Worm (Caenorhabditis elegans) whole organism, mixed stage, embryonic: Measurements from ENCODE around the gene nrde-4.

Experiments used
- elt-1 ChIP-seq: sonication (generic microtip); optimal IDR thresholded peaks from 2 replicates; lab custom pipeline; 2017; ENCODE audit warnings: missing genetic modification characterization, mild to moderate bottlenecking, missing compliant biosample characterization, antibody characterized with exemption, moderate library complexity, borderline replicate concordance; ENCODE audit not compliant: insufficient read depth
- elt-3 ChIP-seq: fragments of 150-350 bp; optimal IDR thresholded peaks from 2 replicates; lab custom pipeline; 2014; ENCODE audit warnings: missing biosample characterization, missing genetic modification characterization
- lin-13 ChIP-seq: fragments of 150-350 bp; optimal IDR thresholded peaks from 2 replicates; lab custom pipeline; 2014; ENCODE audit warnings: missing biosample characterization, missing genetic modification characterization
- mab-5 ChIP-seq: fragments of 150-350 bp; optimal IDR thresholded peaks from 2 replicates; lab custom pipeline; 2014; ENCODE audit warnings: missing biosample characterization, missing genetic modification characterization
- mls-2 ChIP-seq: sonication (generic microtip); optimal IDR thresholded peaks from 2 replicates; lab custom pipeline; 2016; ENCODE audit warnings: mild to moderate bottlenecking, missing genetic modification characterization, moderate library complexity, missing compliant biosample characterization
- nhr-12 ChIP-seq: fragments of 150-350 bp; optimal IDR thresholded peaks from 2 replicates; lab custom pipeline; 2014; ENCODE audit warnings: missing biosample characterization, missing genetic modification characterization
- nhr-237 ChIP-seq: fragments of 150-350 bp; optimal IDR thresholded peaks from 2 replicates; lab custom pipeline; 2014; ENCODE audit warnings: missing biosample characterization, missing genetic modification characterization
- nhr-76 ChIP-seq: sonication (generic microtip); optimal IDR thresholded peaks from 2 replicates; lab custom pipeline; 2017; ENCODE audit warnings: missing biosample characterization, missing genetic modification characterization
- snpc-4 ChIP-seq: fragments of 150-350 bp; optimal IDR thresholded peaks from 2 replicates; lab custom pipeline; 2014; ENCODE audit warnings: missing biosample characterization, missing genetic modification characterization
- sptf-1 ChIP-seq: sonication (generic microtip); optimal IDR thresholded peaks from 2 replicates; lab custom pipeline; 2017; ENCODE audit warnings: mild to moderate bottlenecking, missing genetic modification characterization, moderate library complexity, missing compliant biosample characterization
- unc-120 ChIP-seq: sonication (generic microtip); optimal IDR thresholded peaks from 2 replicates; lab custom pipeline; 2017; ENCODE audit warnings: missing genetic modification characterization, missing compliant biosample characterization; ENCODE audit not compliant: poor library complexity, severe bottlenecking
- unc-39 ChIP-seq: fragments of 150-350 bp; optimal IDR thresholded peaks from 2 replicates; lab custom pipeline; 2014; ENCODE audit warnings: missing biosample characterization, missing genetic modification characterization
- unc-62 ChIP-seq: fragments of 150-350 bp; optimal IDR thresholded peaks from 2 replicates; lab custom pipeline; 2014; ENCODE audit warnings: missing biosample characterization, missing genetic modification reagents, missing genetic modification characterization

DNA sequence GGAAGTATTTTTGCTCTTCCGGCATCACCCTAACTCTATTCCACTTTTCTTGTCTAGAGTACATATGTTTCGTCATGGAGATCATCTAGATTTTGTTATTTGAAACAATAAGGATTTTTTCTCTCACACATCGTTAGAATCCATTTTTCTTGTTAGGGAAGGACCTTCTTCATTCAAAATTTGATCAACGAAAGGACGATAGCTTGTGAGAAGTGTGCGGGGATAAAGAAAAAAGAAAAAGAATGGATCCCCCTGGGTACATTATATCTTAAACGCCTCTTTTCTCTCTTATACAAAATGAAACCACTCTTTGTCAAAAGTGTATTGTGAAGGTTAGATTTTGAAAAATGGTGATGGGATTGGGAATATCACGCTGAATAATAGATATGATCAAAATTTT lies 7.5 kb upstream of the nrde-4 start:
- no peak for TF ChIP-seq lin-13 (tag; lab: Kevin White, UChicago)
- TF ChIP-seq nhr-237 (tag; lab: Kevin White, UChicago): no peak
- no peak for TF ChIP-seq snpc-4 (tag; lab: Kevin White, UChicago)
- TF ChIP-seq elt-1: no peak
- no peak for TF ChIP-seq unc-39 (tag; lab: Kevin White, UChicago)
- TF ChIP-seq nhr-12 (tag; lab: Kevin White, UChicago): no peak
- TF ChIP-seq unc-62 (GFP tag; lab: Kevin White, UChicago): no peak
- TF ChIP-seq nhr-76 (tag; lab: Kevin White, UChicago): no peak
- TF ChIP-seq elt-3 (tag; lab: Kevin White, UChicago): no peak
- no peak for TF ChIP-seq mab-5
- TF ChIP-seq sptf-1: no peak
- TF ChIP-seq mls-2 (tag; lab: Kevin White, UChicago): no peak
- TF ChIP-seq unc-120: no peak
